Worm (Caenorhabditis elegans): ENCODE data around the gene srd-66.

- TF ChIP-seq ces-1 (GFP tag; optimal IDR thresholded peaks at IDR 0.05) (no peak), blmp-1 (tag; optimal IDR thresholded peaks at IDR 0.05) (no peak), elt-3 (tag; optimal IDR thresholded peaks at IDR 0.05) (no peak), pha-4 (tag; optimal IDR thresholded peaks at IDR 0.05) (no peak), mls-2 (tag; optimal IDR thresholded peaks at IDR 0.05) (no peak), ztf-11 (tag; optimal IDR thresholded peaks at IDR 0.05) (no peak), nhr-28 (tag; optimal IDR thresholded peaks at IDR 0.05) (no peak), ceh-43 (GFP tag; optimal IDR thresholded peaks at IDR 0.05) (no peak), lin-32 (GFP tag; optimal IDR thresholded peaks at IDR 0.05) (no peak), unc-39 (tag; optimal IDR thresholded peaks at IDR 0.05) (no peak), snpc-4 (tag; optimal IDR thresholded peaks at IDR 0.05) (no peak), unc-62 (GFP tag; optimal IDR thresholded peaks at IDR 0.05) (no peak), nhr-12 (tag; optimal IDR thresholded peaks at IDR 0.05) (no peak), hlh-1 (tag; optimal IDR thresholded peaks at IDR 0.05) (no peak)
Measured at ce11 chrIII:1997569-1997968, 15.1 kb upstream of the srd-66 start, which contains the start of gene lgc-42.
